Worm (Caenorhabditis elegans) whole organism, L1 larva: ENCODE data around the gene W03G11.4.

ENCODE experiments used
- C04F5.9 ChIP-seq: sonication (generic microtip); optimal IDR thresholded peaks from 2 replicates; lab custom pipeline; 2016; ENCODE audit warnings: missing genetic modification characterization, missing compliant biosample characterization
- C16A3.4 ChIP-seq: fragments of 150-350 bp; optimal IDR thresholded peaks from 2 replicates; lab custom pipeline; 2014; ENCODE audit warnings: missing biosample characterization, missing genetic modification characterization
- C34B4.2 ChIP-seq: sonication (generic microtip); optimal IDR thresholded peaks from 2 replicates; lab custom pipeline; 2017; ENCODE audit warnings: mild to moderate bottlenecking, missing genetic modification characterization, missing compliant biosample characterization
- F16B12.6 ChIP-seq: fragments of 150-350 bp; optimal IDR thresholded peaks from 2 replicates; lab custom pipeline; 2014; ENCODE audit warnings: missing biosample characterization, missing genetic modification characterization
- blmp-1 ChIP-seq: fragments of 150-350 bp; optimal IDR thresholded peaks from 2 replicates; lab custom pipeline; 2014; ENCODE audit warnings: missing biosample characterization, missing genetic modification characterization
- ceh-8 ChIP-seq: fragments of 200-800 bp; sonication (Bioruptor generic); optimal IDR thresholded peaks from 2 replicates; lab custom pipeline; 2018; ENCODE audit warnings: mild to moderate bottlenecking, missing genetic modification characterization, moderate library complexity, missing compliant biosample characterization
- ceh-82 ChIP-seq, 3 experiments: fragments of 150-350 bp in 1 of 3; sonication (generic microtip) in 2 of 3; optimal IDR thresholded peaks; 2 replicates each; lab custom pipeline; 2014 to 2017; ENCODE audit warnings: missing biosample characterization in 3 of 3, missing genetic modification characterization in 3 of 3
- ceh-88 ChIP-seq: fragments of 200-800 bp; sonication (Bioruptor generic); IDR thresholded peaks from 2 replicates; pipeline ENCODE4 v1.3.6; 2022; ENCODE audit warnings: missing genetic modification characterization, missing compliant biosample characterization
- ceh-90 ChIP-seq: sonication (generic microtip); optimal IDR thresholded peaks from 2 replicates; lab custom pipeline; 2016; ENCODE audit warnings: missing genetic modification characterization, missing compliant biosample characterization
- ces-1 ChIP-seq: fragments of 150-350 bp; optimal IDR thresholded peaks from 2 replicates; lab custom pipeline; 2014; ENCODE audit warnings: missing biosample characterization, missing genetic modification reagents, missing genetic modification characterization
- dsc-1 ChIP-seq: sonication (generic microtip); optimal IDR thresholded peaks from 2 replicates; lab custom pipeline; 2016; ENCODE audit warnings: mild to moderate bottlenecking, missing genetic modification characterization, missing compliant biosample characterization
- efl-1 ChIP-seq, 4 experiments: fragments of 150-350 bp; optimal IDR thresholded peaks in 3 of 4; peaks in 1 of 4; 1 replicate in 1 of 4; 2 replicates in 3 of 4; lab custom pipeline; 2014; ENCODE audit warnings: missing biosample characterization in 2 of 4, missing genetic modification characterization in 2 of 4, missing genetic modification reagents in 2 of 4
- efl-3 ChIP-seq: fragments of 200-800 bp; sonication (Bioruptor generic); optimal IDR thresholded peaks from 2 replicates; lab custom pipeline; 2018; ENCODE audit warnings: mild to moderate bottlenecking, missing genetic modification characterization, missing compliant biosample characterization
- egl-13 ChIP-seq: sonication (generic microtip); optimal IDR thresholded peaks from 2 replicates; lab custom pipeline; 2016; ENCODE audit warnings: missing genotype, missing genetic modification reagents, missing genetic modification characterization, missing compliant biosample characterization
- elt-2 ChIP-seq: sonication (generic microtip); optimal IDR thresholded peaks from 2 replicates; lab custom pipeline; 2016; ENCODE audit warnings: missing genetic modification characterization, mild to moderate bottlenecking, inconsistent platforms, missing compliant biosample characterization, missing genetic modification reagents
- elt-3 ChIP-seq, 6 experiments: fragments of 150-350 bp in 1 of 6; sonication (generic microtip); optimal IDR thresholded peaks; 2 replicates each; lab custom pipeline; 2017 to 2018; ENCODE audit warnings: missing biosample characterization in 6 of 6, missing genetic modification characterization in 6 of 6, inconsistent platforms in 1 of 6
- ets-5 ChIP-seq: fragments of 200-800 bp; sonication (Bioruptor generic); IDR thresholded peaks from 2 replicates; pipeline ENCODE4 v1.3.6; 2022; ENCODE audit warnings: missing genetic modification characterization, missing compliant biosample characterization
- fkh-10 ChIP-seq: sonication (generic microtip); optimal IDR thresholded peaks from 2 replicates; lab custom pipeline; 2017; ENCODE audit warnings: missing biosample characterization, missing genetic modification reagents, missing genetic modification characterization
- fkh-8 ChIP-seq: sonication (generic microtip); optimal IDR thresholded peaks from 2 replicates; lab custom pipeline; 2016; ENCODE audit warnings: mild to moderate bottlenecking, missing genetic modification characterization, missing compliant biosample characterization
- fos-1 ChIP-seq: fragments of 150-350 bp; optimal IDR thresholded peaks from 2 replicates; lab custom pipeline; 2014; ENCODE audit warnings: missing biosample characterization, missing genetic modification characterization
- grh-1 ChIP-seq: fragments of 200-800 bp; sonication (Bioruptor generic); IDR thresholded peaks from 2 replicates; pipeline ENCODE4 v1.3.6; 2022; ENCODE audit warnings: missing genetic modification reagents, missing genetic modification characterization, missing compliant biosample characterization
- isw-1 ChIP-seq: fragments of 200-800 bp; sonication (Bioruptor generic); IDR thresholded peaks from 2 replicates; pipeline ENCODE4 v1.3.6; 2022; ENCODE audit warnings: missing genetic modification characterization, missing compliant biosample characterization
- lin-13 ChIP-seq: fragments of 150-350 bp; optimal IDR thresholded peaks from 2 replicates; lab custom pipeline; 2014; ENCODE audit warnings: missing biosample characterization, missing genetic modification reagents, missing genetic modification characterization
- lin-14 ChIP-seq: fragments of 200-800 bp; sonication (Bioruptor generic); optimal IDR thresholded peaks from 2 replicates; lab custom pipeline; 2018; ENCODE audit warnings: mild to moderate bottlenecking, missing genetic modification characterization, moderate library complexity, missing compliant biosample characterization
- lin-39 ChIP-seq: fragments of 150-350 bp; optimal IDR thresholded peaks from 2 replicates; lab custom pipeline; 2014; ENCODE audit warnings: missing biosample characterization, missing genetic modification reagents, missing genetic modification characterization
- lir-3 ChIP-seq: sonication (generic microtip); optimal IDR thresholded peaks from 2 replicates; lab custom pipeline; 2016; ENCODE audit warnings: mild to moderate bottlenecking, missing genetic modification characterization, moderate library complexity, missing compliant biosample characterization; ENCODE audit not compliant: poor library complexity
- mab-9 ChIP-seq: fragments of 200-800 bp; sonication (Bioruptor generic); IDR thresholded peaks from 2 replicates; pipeline ENCODE4 v1.3.6; 2022; ENCODE audit warnings: missing genetic modification reagents, missing genetic modification characterization, missing compliant biosample characterization
- mdl-1 ChIP-seq, 2 experiments: fragments of 150-350 bp; optimal IDR thresholded peaks; 2 replicates each; lab custom pipeline; 2014 to 2017; ENCODE audit warnings: missing biosample characterization in 2 of 2, missing genetic modification characterization in 2 of 2, inconsistent platforms in 1 of 2
- mep-1 ChIP-seq: fragments of 150-350 bp; optimal IDR thresholded peaks from 2 replicates; lab custom pipeline; 2014; ENCODE audit warnings: missing biosample characterization, missing genetic modification characterization
- nhr-20 ChIP-seq: sonication (generic microtip); optimal IDR thresholded peaks from 2 replicates; lab custom pipeline; 2016; ENCODE audit warnings: mild to moderate bottlenecking, missing genetic modification characterization, missing compliant biosample characterization
- nhr-237 ChIP-seq: fragments of 150-350 bp; optimal IDR thresholded peaks from 2 replicates; lab custom pipeline; 2014; ENCODE audit warnings: missing biosample characterization, missing genetic modification characterization
- nhr-71 ChIP-seq: sonication (generic microtip); optimal IDR thresholded peaks from 2 replicates; lab custom pipeline; 2016; ENCODE audit warnings: mild to moderate bottlenecking, missing genetic modification characterization, moderate library complexity, missing compliant biosample characterization
- nhr-76 ChIP-seq: sonication (generic microtip); optimal IDR thresholded peaks from 2 replicates; lab custom pipeline; 2017; ENCODE audit warnings: missing biosample characterization, missing genetic modification characterization
- nhr-77 ChIP-seq: fragments of 150-350 bp; optimal IDR thresholded peaks from 2 replicates; lab custom pipeline; 2014; ENCODE audit warnings: missing biosample characterization, missing genetic modification characterization
- nhr-85 ChIP-seq: sonication (generic microtip); peaks from one replicate; lab custom pipeline; 2016; ENCODE audit warnings: missing genetic modification characterization, inconsistent platforms, missing compliant biosample characterization
- nhr-90 ChIP-seq: sonication (generic microtip); optimal IDR thresholded peaks from 2 replicates; lab custom pipeline; 2016; ENCODE audit warnings: mild to moderate bottlenecking, missing genetic modification characterization, missing compliant biosample characterization; ENCODE audit not compliant: poor library complexity
- pax-3 ChIP-seq: fragments of 200-800 bp; sonication (Bioruptor generic); optimal IDR thresholded peaks from 2 replicates; lab custom pipeline; 2018; ENCODE audit warnings: mild to moderate bottlenecking, missing genetic modification characterization, moderate library complexity, missing compliant biosample characterization
- skn-1 ChIP-seq: fragments of 150-350 bp; optimal IDR thresholded peaks from 2 replicates; lab custom pipeline; 2014; ENCODE audit warnings: missing biosample characterization, missing genetic modification characterization
- snu-23 ChIP-seq: sonication (generic microtip); optimal IDR thresholded peaks from 2 replicates; lab custom pipeline; 2016; ENCODE audit warnings: missing genetic modification characterization, missing compliant biosample characterization
- sup-37 ChIP-seq: fragments of 200-800 bp; sonication (Bioruptor generic); optimal IDR thresholded peaks from 2 replicates; lab custom pipeline; 2018; ENCODE audit warnings: mild to moderate bottlenecking, missing genetic modification characterization, missing compliant biosample characterization
- tbx-2 ChIP-seq: sonication (generic microtip); optimal IDR thresholded peaks from 2 replicates; lab custom pipeline; 2016; ENCODE audit warnings: missing genetic modification characterization, missing compliant biosample characterization
- unc-130 ChIP-seq: fragments of 150-350 bp; optimal IDR thresholded peaks from 2 replicates; lab custom pipeline; 2017; ENCODE audit warnings: missing biosample characterization, missing genetic modification characterization, inconsistent platforms
- unc-98 ChIP-seq: fragments of 200-800 bp; sonication (Bioruptor generic); IDR thresholded peaks from 2 replicates; pipeline ENCODE4 v1.3.6; 2022; ENCODE audit warnings: missing genetic modification characterization, missing compliant biosample characterization
- vab-15 ChIP-seq: sonication (generic microtip); optimal IDR thresholded peaks from 2 replicates; lab custom pipeline; 2017; ENCODE audit warnings: missing genotype, mild to moderate bottlenecking, missing genetic modification characterization, missing compliant biosample characterization
- zip-4 ChIP-seq: fragments of 200-800 bp; sonication (Bioruptor generic); optimal IDR thresholded peaks from 2 replicates; lab custom pipeline; 2018; ENCODE audit warnings: mild to moderate bottlenecking, missing genetic modification characterization, moderate library complexity, missing compliant biosample characterization
- ztf-4 ChIP-seq: fragments of 150-350 bp; optimal IDR thresholded peaks from 2 replicates; lab custom pipeline; 2014; ENCODE audit warnings: missing biosample characterization, missing genetic modification characterization

The W03G11.4 gene

DNA sequence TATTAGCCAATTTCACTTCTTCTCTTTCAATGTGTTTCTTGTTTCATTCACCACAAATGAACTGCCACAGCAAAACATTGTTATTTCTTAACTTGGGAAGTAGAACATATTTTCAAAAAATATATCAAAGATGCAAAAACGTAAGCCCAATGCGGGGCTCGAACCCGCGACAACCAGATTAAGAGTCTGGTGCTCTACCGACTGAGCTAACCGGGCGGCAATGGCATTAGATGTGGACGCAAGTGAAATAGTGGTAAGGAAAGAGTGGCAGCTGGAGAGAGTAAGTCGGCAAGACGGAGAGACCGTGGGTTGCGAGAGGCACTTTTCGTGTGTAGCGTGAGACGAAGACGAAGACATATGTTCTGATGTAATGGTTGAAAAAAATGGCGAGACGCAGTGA is 13.1 kb upstream of the W03G11.4 start (continued):
- peak; percentile 87 for TF ChIP-seq lin-14 (GFP tag; lab: Kevin White, UChicago)
- no peak for TF ChIP-seq unc-98
- peak; percentile 60 for TF ChIP-seq unc-130 (tag; lab: Kevin White, UChicago)
- peak; percentile 35 for TF ChIP-seq zip-4
- TF ChIP-seq nhr-90 (tag; lab: Kevin White, UChicago): peak; percentile 83
- TF ChIP-seq C34B4.2 (tag; lab: Kevin White, UChicago): no peak
- TF ChIP-seq tbx-2: peak; percentile 79
- peak; percentile 60 for TF ChIP-seq lir-3 (tag; lab: Kevin White, UChicago)
- peak; percentile 52 for TF ChIP-seq fos-1 (tag; lab: Kevin White, UChicago)
- TF ChIP-seq nhr-85 (tag; lab: Kevin White, UChicago): peak; percentile 78
- TF ChIP-seq sup-37 (GFP tag; lab: Kevin White, UChicago): peak; percentile 13
- peak; percentile 58 for TF ChIP-seq C16A3.4
- peak in 1 of 2 experiments; percentile 59 for TF ChIP-seq mdl-1 (tag; optimal IDR thresholded peaks at IDR 0.05; lab: Kevin White, UChicago)
- peak; percentile 58 for TF ChIP-seq nhr-77 (tag; lab: Kevin White, UChicago)
- peak; percentile 37; the same call in 1 of the 2 replicates for TF ChIP-seq grh-1 (GFP tag; lab: Robert Waterston, UW)
- TF ChIP-seq ceh-8 (GFP tag; lab: Kevin White, UChicago): peak; percentile 79
- peak; percentile 19 for TF ChIP-seq ces-1
- peak; percentile 33 for TF ChIP-seq ztf-4
- no peak for TF ChIP-seq ets-5
- no peak for TF ChIP-seq blmp-1
- TF ChIP-seq skn-1 (tag; lab: Kevin White, UChicago): no peak
- peak; percentile 35 for TF ChIP-seq C04F5.9
- TF ChIP-seq elt-3 (tag; optimal IDR thresholded peaks at IDR 0.05; lab: Kevin White, UChicago): peak in 2 of 6 experiments; percentile 19 to 52
- peak; percentile 65 for TF ChIP-seq mep-1 (tag; lab: Kevin White, UChicago)
- TF ChIP-seq snu-23 (GFP tag; lab: Kevin White, UChicago): peak; percentile 90
- TF ChIP-seq fkh-8: peak; percentile 82
- TF ChIP-seq fkh-10 (GFP tag; lab: Kevin White, UChicago): peak; percentile 85
- peak; percentile 39 to 40 for TF ChIP-seq efl-1 (optimal IDR thresholded peaks at IDR 0.05; lab: Kevin White, UChicago)
- peak; percentile 11 to 93 for TF ChIP-seq efl-1 (GFP tag; optimal IDR thresholded peaks at IDR 0.05 in 1 of 2; lab: Kevin White, UChicago)
- TF ChIP-seq ceh-90 (tag; lab: Kevin White, UChicago): no peak
- peak; percentile 83 for TF ChIP-seq egl-13
- no peak for TF ChIP-seq nhr-237 (tag; lab: Kevin White, UChicago)
- peak; percentile 19 for TF ChIP-seq lin-13 (GFP tag; lab: Kevin White, UChicago)
- TF ChIP-seq ceh-88: peak; percentile 50; the same call in 1 of the 2 replicates
- TF ChIP-seq mab-9 (GFP tag; lab: Robert Waterston, UW): peak; percentile 52
- TF ChIP-seq lin-39: no peak
- TF ChIP-seq nhr-76 (tag; lab: Kevin White, UChicago): no peak
- TF ChIP-seq elt-2 (tag; lab: Kevin White, UChicago): peak; percentile 38
- TF ChIP-seq pax-3 (tag; lab: Kevin White, UChicago): peak; percentile 34
- peak; percentile 86 for TF ChIP-seq nhr-71 (tag; lab: Kevin White, UChicago)
- peak; percentile 71 for TF ChIP-seq vab-15 (tag; lab: Kevin White, UChicago)
- peak; percentile 34 for TF ChIP-seq efl-3 (GFP tag; lab: Kevin White, UChicago)
- no peak for TF ChIP-seq F16B12.6 (tag; lab: Kevin White, UChicago)
- TF ChIP-seq dsc-1 (tag; lab: Kevin White, UChicago): peak; percentile 95
- TF ChIP-seq ceh-82 (tag; optimal IDR thresholded peaks at IDR 0.05; lab: Kevin White, UChicago): peak; percentile 74 to 80 (median 78)
- peak; percentile 33 for TF ChIP-seq isw-1 (GFP tag; lab: Robert Waterston, UW)
- peak; percentile 82 for TF ChIP-seq nhr-20 (tag; lab: Kevin White, UChicago)
